Fruit fly (Drosophila melanogaster): Measurements from ENCODE around the gene Pfdn2.

- TF ChIP-seq CG6808 (GFP tag; optimal IDR thresholded peaks at IDR 0.05) (no peak), CG10631 (GFP tag; optimal IDR thresholded peaks at IDR 0.05) (no peak), achi (GFP tag; optimal IDR thresholded peaks at IDR 0.05) (no peak), CG11902 (GFP tag; optimal IDR thresholded peaks at IDR 0.05) (no peak), CG8119 (GFP tag; IDR thresholded peaks at IDR 0.05) (no peak), CG34406 (GFP tag; optimal IDR thresholded peaks at IDR 0.05) (no peak), CG15336 (GFP tag; IDR thresholded peaks at IDR 0.05) (no peak), net (GFP tag; optimal IDR thresholded peaks at IDR 0.05) (no peak), CG11294 (GFP tag; IDR thresholded peaks at IDR 0.05) (no peak), esn (GFP tag; optimal IDR thresholded peaks at IDR 0.05) (no peak)
Measured at dm6 chr3L:11051271-11051670, 22.9 kb downstream of the Pfdn2 start, which contains the start of gene CG43693.
